Fruit fly (Drosophila melanogaster) whole organism, adult: ENCODE data around the gene Obp73a.

ENCODE experiments used
- Crg-1 ChIP-seq: fragments of 200-800 bp; sonication (Bioruptor generic); optimal IDR thresholded peaks from 2 replicates; lab custom pipeline; 2016; ENCODE audit warnings: missing biosample characterization, missing genetic modification characterization
- Hr96 ChIP-seq: fragments of 200-800 bp; sonication (Bioruptor generic); optimal IDR thresholded peaks from 2 replicates; lab custom pipeline; 2016; ENCODE audit warnings: missing biosample characterization, missing genetic modification characterization
- Mnt ChIP-seq: fragments of 200-800 bp; sonication (Bioruptor generic); optimal IDR thresholded peaks from 2 replicates; lab custom pipeline; 2016; ENCODE audit warnings: missing biosample characterization, mild to moderate bottlenecking, missing genetic modification characterization
- pad ChIP-seq: fragments of 200-800 bp; sonication (Bioruptor generic); optimal IDR thresholded peaks from 3 replicates; lab custom pipeline; 2017; ENCODE audit warnings: missing biosample characterization, missing genetic modification characterization, mild to moderate bottlenecking, moderate library complexity, missing genetic modification reagents
- toe ChIP-seq: fragments of 200-800 bp; sonication (Bioruptor generic); optimal IDR thresholded peaks from 2 replicates; lab custom pipeline; 2016; ENCODE audit warnings: missing biosample characterization, missing genetic modification characterization

DNA sequence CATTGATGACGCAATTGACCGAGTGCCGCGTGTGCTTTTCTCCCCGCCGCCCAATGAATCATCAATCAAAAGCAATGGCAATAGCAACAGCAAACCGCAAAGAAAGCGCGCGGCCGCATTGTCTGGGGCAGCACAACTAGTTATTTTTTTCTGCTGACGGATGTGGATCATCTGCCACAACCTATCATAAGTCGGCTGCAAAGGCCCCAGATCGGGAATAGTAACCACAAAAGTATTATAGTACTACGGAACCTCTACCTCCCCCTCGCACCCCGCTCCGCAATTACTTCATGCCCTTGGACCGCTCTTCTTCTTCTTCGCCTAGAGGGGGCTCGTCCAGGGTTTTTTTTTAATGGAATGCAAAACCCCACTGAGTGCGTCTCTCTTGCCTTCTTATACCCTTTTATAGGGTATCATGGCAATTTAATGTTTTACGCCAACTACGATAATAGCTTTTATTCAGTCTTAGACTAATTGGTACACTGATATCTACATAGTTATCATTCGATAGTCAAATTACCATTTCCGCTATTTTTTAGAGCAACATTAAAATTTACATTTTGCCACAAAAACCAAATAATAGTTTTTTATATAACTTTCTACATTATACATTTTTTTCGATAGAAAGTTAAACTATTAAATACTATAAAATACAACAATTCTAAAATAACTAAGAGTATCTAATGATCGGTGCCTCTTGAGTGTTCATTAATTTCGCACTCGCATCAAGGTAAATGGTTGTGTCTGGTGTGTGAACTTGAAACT is 12.0 kb downstream of the Obp73a start:
- no peak for TF ChIP-seq pad (GFP tag; lab: Kevin White, UChicago)
- no peak for TF ChIP-seq Mnt (GFP tag; lab: Kevin White, UChicago)
- TF ChIP-seq Hr96: no peak
- TF ChIP-seq toe (GFP tag; lab: Kevin White, UChicago): no peak
- no peak for TF ChIP-seq Crg-1
